Fruit fly (Drosophila melanogaster) whole organism, embryonic: Measurements from ENCODE around the gene CG42798.
A peak's percentile ranks its signal among the peaks of the same experiment; 100 is the strongest.

Experiments
- Awh ChIP-seq: fragments of 200-800 bp; sonication (Bioruptor generic); IDR thresholded peaks from 2 replicates; pipeline ENCODE4, ENCODE4 v1.3.6; 2022; ENCODE audit warnings: missing biosample characterization, missing genetic modification characterization
- BtbVII ChIP-seq: fragments of 200-800 bp; sonication (Bioruptor generic); optimal IDR thresholded peaks from 3 replicates; lab custom pipeline; 2017; ENCODE audit warnings: missing biosample characterization, mild to moderate bottlenecking, missing genetic modification characterization
- CG10147 ChIP-seq: fragments of 200-800 bp; sonication (Bioruptor generic); optimal IDR thresholded peaks from 2 replicates; lab custom pipeline; 2019; ENCODE audit warnings: missing biosample characterization, mild to moderate bottlenecking, missing genetic modification characterization, moderate library complexity
- CG10267 ChIP-seq: fragments of 200-800 bp; sonication (Bioruptor generic); optimal IDR thresholded peaks from 2 replicates; lab custom pipeline; 2018; ENCODE audit warnings: missing biosample characterization, mild to moderate bottlenecking, missing genetic modification characterization, moderate library complexity
- CG11504 ChIP-seq: fragments of 200-800 bp; sonication (Bioruptor generic); optimal IDR thresholded peaks from 3 replicates; lab custom pipeline; 2019; ENCODE audit warnings: missing biosample characterization, mild to moderate bottlenecking, missing genetic modification characterization, moderate library complexity
- CG12659 ChIP-seq: fragments of 200-800 bp; sonication (Bioruptor generic); optimal IDR thresholded peaks from 3 replicates; lab custom pipeline; 2017; ENCODE audit warnings: mild to moderate bottlenecking, missing biosample characterization, missing genetic modification reagents, missing genetic modification characterization
- CG12942 ChIP-seq: fragments of 200-800 bp; sonication (Bioruptor generic); optimal IDR thresholded peaks from 3 replicates; lab custom pipeline; 2016; ENCODE audit warnings: missing biosample characterization, missing genetic modification characterization
- CG14965 ChIP-seq: fragments of 200-800 bp; sonication (Bioruptor generic); optimal IDR thresholded peaks from 2 replicates; lab custom pipeline; 2016; ENCODE audit warnings: missing biosample characterization, missing genetic modification characterization, borderline replicate concordance
- CG1647 ChIP-seq: fragments of 200-800 bp; sonication (Bioruptor generic); optimal IDR thresholded peaks from 3 replicates; lab custom pipeline; 2016; ENCODE audit warnings: missing biosample characterization, missing genetic modification characterization
- CG2116 ChIP-seq: fragments of 200-800 bp; sonication (Bioruptor generic); optimal IDR thresholded peaks from 3 replicates; lab custom pipeline; 2018; ENCODE audit warnings: missing biosample characterization, mild to moderate bottlenecking, missing genetic modification characterization
- CG2129 ChIP-seq: fragments of 200-800 bp; sonication (Bioruptor generic); IDR thresholded peaks from 2 replicates; pipeline ENCODE4 v1.3.6; 2022; ENCODE audit warnings: missing biosample characterization, missing genetic modification characterization; ENCODE audit not compliant: partially characterized antibody
- CG2199 ChIP-seq: fragments of 200-800 bp; sonication (Bioruptor generic); IDR thresholded peaks from 3 replicates; pipeline ENCODE4 v1.3.6; 2022; ENCODE audit warnings: missing biosample characterization, missing genetic modification characterization
- CG32772 ChIP-seq: fragments of 200-800 bp; sonication (Bioruptor generic); IDR thresholded peaks from 2 replicates; pipeline ENCODE4 v1.3.6; 2022; ENCODE audit warnings: missing biosample characterization, missing genetic modification characterization
- CG33213 ChIP-seq: fragments of 200-800 bp; sonication (Bioruptor generic); optimal IDR thresholded peaks from 3 replicates; lab custom pipeline; 2016; ENCODE audit warnings: missing biosample characterization, missing genetic modification characterization
- CG4617 ChIP-seq: fragments of 200-800 bp; sonication (Bioruptor generic); optimal IDR thresholded peaks from 3 replicates; lab custom pipeline; 2016; ENCODE audit warnings: missing biosample characterization, missing genetic modification characterization, borderline replicate concordance
- CG6689 ChIP-seq: fragments of 200-800 bp; sonication (Bioruptor generic); IDR thresholded peaks from 2 replicates; pipeline ENCODE4 v1.3.6; 2022; ENCODE audit warnings: missing biosample characterization, missing genetic modification characterization
- CG7556 ChIP-seq: fragments of 200-800 bp; sonication (Bioruptor generic); optimal IDR thresholded peaks from 2 replicates; lab custom pipeline; 2017; ENCODE audit warnings: missing biosample characterization, mild to moderate bottlenecking, missing genetic modification characterization
- CG8924 ChIP-seq: fragments of 200-800 bp; optimal IDR thresholded peaks from 3 replicates; lab custom pipeline; 2019; ENCODE audit warnings: missing biosample characterization, mild to moderate bottlenecking, missing genetic modification characterization, moderate library complexity
- CG9609 ChIP-seq: fragments of 200-800 bp; sonication (Bioruptor generic); optimal IDR thresholded peaks from 3 replicates; lab custom pipeline; 2016; ENCODE audit warnings: missing biosample characterization, missing genetic modification characterization
- CG9817 ChIP-seq: fragments of 200-800 bp; sonication (Bioruptor generic); optimal IDR thresholded peaks from 2 replicates; lab custom pipeline; 2018; ENCODE audit warnings: missing biosample characterization, mild to moderate bottlenecking, missing genetic modification characterization, moderate library complexity
- CHES-1-like ChIP-seq: fragments of 200-800 bp; sonication (Bioruptor generic); optimal IDR thresholded peaks from 2 replicates; lab custom pipeline; 2016; ENCODE audit warnings: missing biosample characterization, missing genetic modification characterization
- Hmx ChIP-seq: fragments of 200-800 bp; sonication (Bioruptor generic); optimal IDR thresholded peaks from 2 replicates; lab custom pipeline; 2016; ENCODE audit warnings: missing biosample characterization, missing genetic modification characterization
- Hr51 ChIP-seq, 2 experiments: fragments of 200-800 bp; sonication (Bioruptor generic); optimal IDR thresholded peaks; 2 replicates in 1 of 2; 3 replicates in 1 of 2; lab custom pipeline; 2016 to 2018; ENCODE audit warnings: missing biosample characterization in 2 of 2, missing genetic modification characterization in 2 of 2, mild to moderate bottlenecking in 1 of 2, moderate library complexity in 1 of 2
- Opbp ChIP-seq: fragments of 200-800 bp; sonication (Bioruptor generic); IDR thresholded peaks from 3 replicates; pipeline ENCODE4 v1.3.6; 2022; ENCODE audit warnings: missing biosample characterization, missing genetic modification characterization; ENCODE audit not compliant: partially characterized antibody
- TFAM ChIP-seq: fragments of 200-800 bp; sonication (Bioruptor generic); optimal IDR thresholded peaks from 2 replicates; lab custom pipeline; 2017; ENCODE audit warnings: missing biosample characterization, missing genetic modification characterization, inconsistent platforms
- Taf1 ChIP-seq: fragments of 200-800 bp; sonication (Bioruptor generic); IDR thresholded peaks from 2 replicates; pipeline ENCODE4 v1.3.6; 2022; ENCODE audit warnings: missing biosample characterization, missing genetic modification characterization
- Xbp1 ChIP-seq: fragments of 200-800 bp; sonication (Bioruptor generic); optimal IDR thresholded peaks from 3 replicates; lab custom pipeline; 2016; ENCODE audit warnings: missing biosample characterization, mild to moderate bottlenecking, missing genetic modification characterization
- Xrp1 ChIP-seq: fragments of 200-800 bp; sonication (Bioruptor generic); IDR thresholded peaks from 2 replicates; pipeline ENCODE4 v1.3.6; 2022; ENCODE audit warnings: missing biosample characterization, missing genetic modification characterization
- ac ChIP-seq: fragments of 200-800 bp; sonication (Bioruptor generic); optimal IDR thresholded peaks from 3 replicates; lab custom pipeline; 2017; ENCODE audit warnings: missing biosample characterization, mild to moderate bottlenecking, missing genetic modification characterization
- al ChIP-seq: fragments of 200-800 bp; sonication (Bioruptor generic); IDR thresholded peaks from 2 replicates; pipeline ENCODE4 v1.3.6; 2022; ENCODE audit warnings: missing biosample characterization, missing genetic modification characterization
- cas ChIP-seq: fragments of 200-800 bp; sonication (Bioruptor generic); IDR thresholded peaks from 2 replicates; pipeline ENCODE4 v1.3.6; 2022; ENCODE audit warnings: missing biosample characterization, missing genetic modification characterization
- chn ChIP-seq: fragments of 200-800 bp; sonication (Bioruptor generic); optimal IDR thresholded peaks from 2 replicates; lab custom pipeline; 2016; ENCODE audit warnings: missing biosample characterization, missing genetic modification characterization
- croc ChIP-seq: fragments of 200-800 bp; sonication (Bioruptor generic); conservative IDR thresholded peaks from 3 replicates; pipeline ENCODE4 v1.3.6; 2022; ENCODE audit warnings: missing biosample characterization, missing genetic modification characterization
- dan ChIP-seq: fragments of 200-800 bp; sonication (Bioruptor generic); IDR thresholded peaks from 2 replicates; pipeline ENCODE4 v1.3.6; 2022; ENCODE audit warnings: missing biosample characterization, missing genetic modification characterization
- dimm ChIP-seq: fragments of 200-800 bp; sonication (Bioruptor generic); IDR thresholded peaks from 2 replicates; pipeline ENCODE4 v1.3.6; 2022; ENCODE audit warnings: missing biosample characterization, missing genetic modification characterization
- exex ChIP-seq: fragments of 200-800 bp; sonication (Bioruptor generic); optimal IDR thresholded peaks from 4 replicates; lab custom pipeline; 2018; ENCODE audit warnings: missing biosample characterization, mild to moderate bottlenecking, missing genetic modification characterization, moderate library complexity
- fu2 ChIP-seq: fragments of 200-800 bp; sonication (Bioruptor generic); optimal IDR thresholded peaks from 2 replicates; lab custom pipeline; 2016; ENCODE audit warnings: missing biosample characterization, missing genetic modification characterization
- her ChIP-seq: fragments of 200-800 bp; sonication (Bioruptor generic); optimal IDR thresholded peaks from 2 replicates; lab custom pipeline; 2016; ENCODE audit warnings: missing biosample characterization, missing genetic modification characterization
- jigr1 ChIP-seq: fragments of 200-800 bp; sonication (Bioruptor generic); IDR thresholded peaks from 3 replicates; pipeline ENCODE4 v1.3.6; 2022; ENCODE audit warnings: missing biosample characterization, missing genetic modification characterization
- lbe ChIP-seq: fragments of 200-800 bp; sonication (Bioruptor generic); optimal IDR thresholded peaks from 2 replicates; lab custom pipeline; 2016; ENCODE audit warnings: missing biosample characterization, mild to moderate bottlenecking, missing genetic modification characterization
- mld ChIP-seq: fragments of 200-800 bp; sonication (Bioruptor generic); IDR thresholded peaks from 3 replicates; pipeline ENCODE4 v1.3.6; 2022; ENCODE audit warnings: missing biosample characterization, missing genetic modification characterization; ENCODE audit not compliant: partially characterized antibody
- odd ChIP-seq: fragments of 200-800 bp; sonication (Bioruptor generic); optimal IDR thresholded peaks from 2 replicates; lab custom pipeline; 2017; ENCODE audit warnings: missing biosample characterization, mild to moderate bottlenecking, missing genetic modification characterization
- prd ChIP-seq, 3 experiments: fragments of >200 bp in 2 of 3; fragments of 200-800 bp in 1 of 3; sonication (Bioruptor generic) in 1 of 3; optimal IDR thresholded peaks in 2 of 3; IDR thresholded peaks in 1 of 3; 2 replicates in 2 of 3; 3 replicates in 1 of 3; pipeline versions ENCODE4 v1.3.6 to Lab custom; 2017 to 2022; ENCODE audit warnings: missing biosample characterization in 1 of 3, missing genetic modification characterization in 1 of 3
- row ChIP-seq: fragments of 200-800 bp; sonication (Bioruptor generic); IDR thresholded peaks from 3 replicates; pipeline ENCODE4 v1.3.6; 2022; ENCODE audit warnings: missing biosample characterization, missing genetic modification characterization
- tin ChIP-seq: fragments of 200-800 bp; sonication (Bioruptor generic); optimal IDR thresholded peaks from 3 replicates; lab custom pipeline; 2016; ENCODE audit warnings: missing biosample characterization, missing genetic modification characterization
- tll ChIP-seq, 2 experiments: fragments of 200-800 bp in 1 of 2; fragments of >200 bp in 1 of 2; sonication (Bioruptor generic) in 1 of 2; optimal IDR thresholded peaks; 2 replicates each; lab custom pipeline; 2017 to 2019; ENCODE audit warnings: missing biosample characterization in 2 of 2, missing genetic modification characterization in 2 of 2, mild to moderate bottlenecking in 1 of 2, moderate library complexity in 1 of 2
- trem ChIP-seq: fragments of 200-800 bp; optimal IDR thresholded peaks from 3 replicates; lab custom pipeline; 2019; ENCODE audit warnings: missing biosample characterization, mild to moderate bottlenecking, missing genetic modification characterization, moderate library complexity
- unpg ChIP-seq: fragments of 200-800 bp; sonication (Bioruptor generic); optimal IDR thresholded peaks from 3 replicates; lab custom pipeline; 2018; ENCODE audit warnings: missing biosample characterization, mild to moderate bottlenecking, missing genetic modification characterization, moderate library complexity
- zfh2 ChIP-seq: fragments of 200-800 bp; sonication (Bioruptor generic); optimal IDR thresholded peaks from 2 replicates; lab custom pipeline; 2016; ENCODE audit warnings: missing biosample characterization, missing genetic modification characterization

CG42798 gene

dm6 chr3R:17401289-17401752, 5.2 kb upstream of the CG42798 start (continued):
- no peak for TF ChIP-seq tin (GFP tag; lab: Kevin White, UChicago)
- no peak for TF ChIP-seq CG1647 (GFP tag; lab: Kevin White, UChicago)
- TF ChIP-seq CG10267 (tag; lab: Kevin White, UChicago) = peak; percentile 16
- peak; percentile 79 for TF ChIP-seq CG4617 (GFP tag; lab: Kevin White, UChicago)
- TF ChIP-seq CG33213 (GFP tag; lab: Kevin White, UChicago) = peak; percentile 4
- no peak for TF ChIP-seq CG14965 (GFP tag; lab: Kevin White, UChicago)
- no peak for TF ChIP-seq dan
- TF ChIP-seq CG2116 (GFP tag; lab: Kevin White, UChicago) = peak; percentile 83
- peak; percentile 48 for TF ChIP-seq CG9609 (GFP tag; lab: Kevin White, UChicago)
- peak; percentile 13 for TF ChIP-seq CG7556 (GFP tag; lab: Kevin White, UChicago)
- TF ChIP-seq croc (GFP tag; lab: Robert Waterston, UW) = no peak
- TF ChIP-seq lbe (GFP tag; lab: Kevin White, UChicago) = peak; percentile 3
- peak; percentile 66 for TF ChIP-seq CG8924 (tag; lab: Kevin White, UChicago)
- TF ChIP-seq CG2129 = 0 out of 2 replicates have a peak, but pooled peaks have one; percentile 19
- TF ChIP-seq cas = 0 out of 2 replicates have a peak, but pooled peaks have one; percentile 31
- TF ChIP-seq exex (tag; lab: Kevin White, UChicago) = peak; percentile 56
- peak; percentile 57 for TF ChIP-seq CG12942 (GFP tag; lab: Kevin White, UChicago)
- no peak for TF ChIP-seq CG32772 (GFP tag; lab: Robert Waterston, UW)
- TF ChIP-seq ac = no peak
- TF ChIP-seq Awh (GFP tag; lab: Robert Waterston, UW) = no peak
- 0 out of 3 replicates have a peak, but pooled peaks have one; percentile 41 for TF ChIP-seq mld (GFP tag; lab: Robert Waterston, UW)
- peak; percentile 49 for TF ChIP-seq unpg (GFP tag; lab: Kevin White, UChicago)
- no peak for TF ChIP-seq tll (GFP tag; optimal IDR thresholded peaks at IDR 0.05; lab: Kevin White, UChicago)
- peak; percentile 4 for TF ChIP-seq her (GFP tag; lab: Kevin White, UChicago)
- TF ChIP-seq Taf1 = no peak
- peak; percentile 82 for TF ChIP-seq row (GFP tag; lab: Robert Waterston, UW)
- TF ChIP-seq BtbVII (GFP tag; lab: Kevin White, UChicago) = peak; percentile 3
- TF ChIP-seq Xbp1 (GFP tag; lab: Kevin White, UChicago) = peak; percentile 72
- TF ChIP-seq jigr1 = no peak
- TF ChIP-seq CG2199 (GFP tag; lab: Robert Waterston, UW) = 0 out of 3 replicates have a peak, but pooled peaks have one; percentile 53
- no peak for TF ChIP-seq CG10147 (GFP tag; lab: Kevin White, UChicago)
- no peak for TF ChIP-seq CG6689 (GFP tag; lab: Robert Waterston, UW)
- TF ChIP-seq CG9817 (tag; lab: Kevin White, UChicago) = peak; percentile 54
- peak; percentile 86 for TF ChIP-seq Opbp (GFP tag; lab: Robert Waterston, UW)
- TF ChIP-seq CG11504 (tag; lab: Kevin White, UChicago) = peak; percentile 60
- peak in 1 of 2 experiments; percentile 69 for TF ChIP-seq Hr51 (GFP tag; optimal IDR thresholded peaks at IDR 0.05; lab: Kevin White, UChicago)
- peak; percentile 48 for TF ChIP-seq chn
- TF ChIP-seq Xrp1 (GFP tag; lab: Robert Waterston, UW) = peak; percentile 17; the same call in 1 of the 2 replicates
- peak; percentile 8 for TF ChIP-seq Hmx (GFP tag; lab: Kevin White, UChicago)
- no peak for TF ChIP-seq dimm (GFP tag; lab: Robert Waterston, UW)
- peak; percentile 66 for TF ChIP-seq zfh2 (GFP tag; lab: Kevin White, UChicago)
- TF ChIP-seq trem (tag; lab: Kevin White, UChicago) = peak; percentile 36
- no peak for TF ChIP-seq TFAM (GFP tag; lab: Kevin White, UChicago)
- peak; percentile 72 for TF ChIP-seq CG12659 (GFP tag; lab: Kevin White, UChicago)
- peak; percentile 67 for TF ChIP-seq fu2 (GFP tag; lab: Kevin White, UChicago)
- no peak for TF ChIP-seq prd (optimal IDR thresholded peaks at IDR 0.05; lab: Kevin White, UChicago)
- TF ChIP-seq prd (GFP tag; IDR thresholded peaks at IDR 0.05; lab: Robert Waterston, UW) = peak; percentile 59
- TF ChIP-seq al = peak; percentile 62; the same call in 1 of the 2 replicates
- TF ChIP-seq odd (GFP tag; lab: Kevin White, UChicago) = peak; percentile 33
- peak; percentile 67 for TF ChIP-seq CHES-1-like (GFP tag; lab: Kevin White, UChicago)
